Worm (Caenorhabditis elegans) whole organism, midembryonic: Measurements from ENCODE around the gene eif-3.D.
"Not testable (repeated sequence)": the region's sequence is repeated elsewhere in the genome, so short reads cannot be mapped to it uniquely, and the experiment has no call there.

Source experiments
- T22C8.4 ChIP-seq: fragments of 200-800 bp; sonication (Bioruptor generic); IDR thresholded peaks from 2 replicates; pipeline ENCODE4 v1.3.6; 2022; ENCODE audit warnings: missing genetic modification characterization, missing compliant biosample characterization
- cog-1 ChIP-seq: sonication (generic microtip); optimal IDR thresholded peaks from 2 replicates; lab custom pipeline; 2016; ENCODE audit warnings: missing genetic modification characterization, missing compliant biosample characterization
- flt-1 ChIP-seq: fragments of 200-800 bp; sonication (Bioruptor generic); IDR thresholded peaks from 2 replicates; pipeline ENCODE4 v1.3.6; 2022; ENCODE audit warnings: missing genetic modification characterization, missing compliant biosample characterization
- klf-2 ChIP-seq: fragments of 200-800 bp; sonication (Bioruptor generic); conservative IDR thresholded peaks from 2 replicates; pipeline ENCODE4 v1.3.6; 2022; ENCODE audit warnings: missing genetic modification reagents, missing genetic modification characterization, missing compliant biosample characterization
- med-1 ChIP-seq: sonication (generic microtip); optimal IDR thresholded peaks from 2 replicates; lab custom pipeline; 2017; ENCODE audit warnings: missing genetic modification characterization, mild to moderate bottlenecking, missing compliant biosample characterization, antibody characterized with exemption, missing genetic modification reagents; ENCODE audit not compliant: insufficient read depth
- ref-1 ChIP-seq: fragments of 200-800 bp; sonication (Bioruptor generic); conservative IDR thresholded peaks from 2 replicates; pipeline ENCODE4 v1.3.6; 2022; ENCODE audit warnings: missing genetic modification reagents, missing genetic modification characterization, missing compliant biosample characterization
- tab-1 ChIP-seq: fragments of 200-800 bp; sonication (Bioruptor generic); IDR thresholded peaks from 2 replicates; pipeline ENCODE4 v1.3.6; 2022; ENCODE audit warnings: missing genetic modification characterization, missing compliant biosample characterization
- ztf-23 ChIP-seq: fragments of 200-800 bp; sonication (Bioruptor generic); IDR thresholded peaks from 2 replicates; pipeline ENCODE4 v1.3.6; 2022; ENCODE audit warnings: missing genetic modification reagents, missing genetic modification characterization, missing compliant biosample characterization
- ztf-29 ChIP-seq: fragments of 200-800 bp; sonication (Bioruptor generic); IDR thresholded peaks from 2 replicates; pipeline ENCODE4 v1.3.6; 2022; ENCODE audit warnings: missing genetic modification reagents, missing genetic modification characterization, missing compliant biosample characterization

Gene eif-3.D

ce11 chrIII:9001491-9001890, 30.1 kb upstream of the eif-3.D start:
- TF ChIP-seq ztf-23 = 0 out of 2 replicates have a peak, but pooled peaks have one; percentile 6
- no peak for TF ChIP-seq flt-1

ce11 chrIII:8999508-8999907, 28.1 kb upstream of the eif-3.D start, which contains the start of gene F59B2.3:
Gene F59B2.3 (minus strand): TSS chrIII:8999766.
- TF ChIP-seq tab-1 (GFP tag; lab: Robert Waterston, UW) = no peak
- TF ChIP-seq med-1 = no peak
- TF ChIP-seq ztf-23 = no peak
- TF ChIP-seq ref-1 = no peak
- TF ChIP-seq flt-1 = no peak
- TF ChIP-seq cog-1 = no peak
- TF ChIP-seq ztf-29 (GFP tag; lab: Robert Waterston, UW) = no peak
- TF ChIP-seq T22C8.4 (GFP tag; lab: Robert Waterston, UW) = no peak

ce11 chrIII:8998884-8999283, 27.5 kb upstream of the eif-3.D start:
- TF ChIP-seq ref-1 (no peak), klf-2 (no peak), med-1 (no peak), ztf-23 (no peak), tab-1 (GFP tag; lab: Robert Waterston, UW) (no peak), T22C8.4 (GFP tag; lab: Robert Waterston, UW) (no peak), cog-1 (no peak)

- TF ChIP-seq ztf-23 (no peak), ref-1 (no peak), tab-1 (GFP tag; lab: Robert Waterston, UW) (no peak), ztf-29 (GFP tag; lab: Robert Waterston, UW) (no peak), T22C8.4 (GFP tag; lab: Robert Waterston, UW) (no peak), klf-2 (no peak), cog-1 (no peak)
Measured at ce11 chrIII:8997821-8998220, 26.4 kb upstream of the eif-3.D start.

ce11 chrIII:8996686-8997085, 25.3 kb upstream of the eif-3.D start, which contains the start of gene skat-1:
Gene skat-1 (minus strand): TSS chrIII:8996786.
- TF ChIP-seq cog-1 (no peak), med-1 (no peak), ref-1 (no peak), ztf-29 (GFP tag; lab: Robert Waterston, UW) (no peak), klf-2 (no peak), T22C8.4 (GFP tag; lab: Robert Waterston, UW) (no peak), ztf-23 (no peak), flt-1 (no peak), tab-1 (GFP tag; lab: Robert Waterston, UW) (no peak)

ce11 chrIII:8989752-8990151, 18.4 kb upstream of the eif-3.D start, which contains the start of gene R08D7.7:
Gene R08D7.7 (plus strand): TSS chrIII:8990052.
- not testable (repeated sequence) for TF ChIP-seq tab-1 (GFP tag; lab: Robert Waterston, UW); klf-2; ztf-23

- TF ChIP-seq cog-1 (no peak), klf-2 (no peak), flt-1 (0 out of 2 replicates have a peak, but pooled peaks have one; percentile 34)
Measured at ce11 chrIII:8988544-8988943, 17.2 kb upstream of the eif-3.D start.

ce11 chrIII:8988061-8988460, 16.7 kb upstream of the eif-3.D start:
- TF ChIP-seq ztf-29 (GFP tag; lab: Robert Waterston, UW) (no peak), T22C8.4 (GFP tag; lab: Robert Waterston, UW) (no peak), klf-2 (no peak), tab-1 (GFP tag; lab: Robert Waterston, UW) (no peak), flt-1 (no peak), med-1 (no peak), ref-1 (no peak), cog-1 (no peak), ztf-23 (no peak)

ce11 chrIII:8986872-8987271, 15.5 kb upstream of the eif-3.D start:
- TF ChIP-seq ztf-23 (no peak), T22C8.4 (GFP tag; lab: Robert Waterston, UW) (no peak), med-1 (no peak), ztf-29 (GFP tag; lab: Robert Waterston, UW) (no peak), flt-1 (no peak), ref-1 (no peak), klf-2 (no peak), tab-1 (GFP tag; lab: Robert Waterston, UW) (no peak), cog-1 (no peak)

- no peak for TF ChIP-seq ztf-23
Measured at ce11 chrIII:8985965-8986364, 14.6 kb upstream of the eif-3.D start.

- no peak for TF ChIP-seq cog-1
- TF ChIP-seq flt-1 = no peak
- TF ChIP-seq ztf-29 (GFP tag; lab: Robert Waterston, UW) = no peak
- TF ChIP-seq ztf-23 = no peak
- TF ChIP-seq med-1 = no peak
- TF ChIP-seq klf-2 = no peak
- TF ChIP-seq tab-1 (GFP tag; lab: Robert Waterston, UW) = no peak
- TF ChIP-seq ref-1 = no peak
- no peak for TF ChIP-seq T22C8.4 (GFP tag; lab: Robert Waterston, UW)
Measured at ce11 chrIII:8985461-8985860, 14.1 kb upstream of the eif-3.D start.

ce11 chrIII:8984960-8985359, 13.6 kb upstream of the eif-3.D start:
- TF ChIP-seq flt-1 (no peak), T22C8.4 (GFP tag; lab: Robert Waterston, UW) (no peak), med-1 (no peak), klf-2 (no peak), tab-1 (GFP tag; lab: Robert Waterston, UW) (no peak), ztf-29 (GFP tag; lab: Robert Waterston, UW) (no peak), cog-1 (no peak), ztf-23 (no peak)
